Fruit fly (Drosophila melanogaster): ENCODE data around the gene ort.

Gene ort

dm6 chr3R:19641498-19642065 is 18.0 kb upstream of the ort start (continued):
- TF ChIP-seq CG1233 (GFP tag; optimal IDR thresholded peaks at IDR 0.05) (peak; percentile 88), CG17568 (GFP tag; optimal IDR thresholded peaks at IDR 0.05) (peak; percentile 83), gcm2 (GFP tag; optimal IDR thresholded peaks at IDR 0.05) (no peak), CG14710 (tag; optimal IDR thresholded peaks at IDR 0.05) (peak; percentile 79), B-H1 (GFP tag; IDR thresholded peaks at IDR 0.05) (peak; percentile 78), dmrt99B (tag; optimal IDR thresholded peaks at IDR 0.05) (peak; percentile 92), corto (GFP tag; optimal IDR thresholded peaks at IDR 0.05) (peak; percentile 47), zfh2 (GFP tag; optimal IDR thresholded peaks at IDR 0.05) (peak; percentile 40), CG8290 (GFP tag; optimal IDR thresholded peaks at IDR 0.05) (no peak), CG8290 (tag; optimal IDR thresholded peaks at IDR 0.05) (peak; percentile 24 to 51), CG7556 (GFP tag; optimal IDR thresholded peaks at IDR 0.05) (peak; percentile 82), HLHmδ (GFP tag; optimal IDR thresholded peaks at IDR 0.05) (no peak), CG12155 (GFP tag; optimal IDR thresholded peaks at IDR 0.05) (peak; percentile 61), tap (tag; optimal IDR thresholded peaks at IDR 0.05) (peak; percentile 95), ssp (GFP tag; IDR thresholded peaks at IDR 0.05) (peak; percentile 65), so (GFP tag; IDR thresholded peaks at IDR 0.05) (peak; percentile 82), CG2116 (GFP tag; optimal IDR thresholded peaks at IDR 0.05) (peak; percentile 33), p53 (GFP tag; optimal IDR thresholded peaks at IDR 0.05) (no peak), YL-1 (GFP tag; optimal IDR thresholded peaks at IDR 0.05) (no peak), CG4360 (GFP tag; IDR thresholded peaks at IDR 0.05) (peak; percentile 60), Abd-B (GFP tag; optimal IDR thresholded peaks at IDR 0.05) (no peak), CG7745 (tag; optimal IDR thresholded peaks at IDR 0.05) (no peak), chif (GFP tag; optimal IDR thresholded peaks at IDR 0.05) (peak; percentile 2 to 52), CG8359 (GFP tag; optimal IDR thresholded peaks at IDR 0.05; ENCODE audit: borderline replicate concordance) (peak; percentile 50), Taf1 (GFP tag; IDR thresholded peaks at IDR 0.05) (peak; percentile 83), Ets65A (GFP tag) (peak; percentile 76), unc-4 (GFP tag; IDR thresholded peaks at IDR 0.05; ENCODE audit: partially characterized antibody) (no peak), en (GFP tag; optimal IDR thresholded peaks at IDR 0.05) (no peak), CG3838 (GFP tag; optimal IDR thresholded peaks at IDR 0.05) (no peak), tin (GFP tag; optimal IDR thresholded peaks at IDR 0.05) (peak; percentile 75), CG17328 (GFP tag; IDR thresholded peaks at IDR 0.05) (peak; percentile 89), CG33557 (GFP tag; optimal IDR thresholded peaks at IDR 0.05) (peak; percentile 72), Awh (GFP tag; IDR thresholded peaks at IDR 0.05) (peak; percentile 92), CG6765 (GFP tag; optimal IDR thresholded peaks at IDR 0.05) (peak; percentile 85), CG8765 (GFP tag; IDR thresholded peaks at IDR 0.05) (peak; percentile 57; the same call in 1 of the 2 replicates), Doc3 (GFP tag; IDR thresholded peaks at IDR 0.05; ENCODE audit: partially characterized antibody) (no peak), prd (optimal IDR thresholded peaks at IDR 0.05) (no peak), prd (GFP tag; IDR thresholded peaks at IDR 0.05) (peak; percentile 85), insv (GFP tag; optimal IDR thresholded peaks at IDR 0.05) (peak in 1 of 2 experiments; percentile 2), CG16815 (GFP tag; optimal IDR thresholded peaks at IDR 0.05) (peak; percentile 56), croc (GFP tag; conservative IDR thresholded peaks at IDR 0.05) (peak; percentile 32; the same call in 1 of the 3 replicates), CG14014 (GFP tag; IDR thresholded peaks at IDR 0.05) (peak; percentile 94), Ssrp (tag; optimal IDR thresholded peaks at IDR 0.05) (peak; percentile 83), lbe (GFP tag; optimal IDR thresholded peaks at IDR 0.05) (peak; percentile 82), CG1832 (GFP tag; optimal IDR thresholded peaks at IDR 0.05) (no peak), CHES-1-like (GFP tag; optimal IDR thresholded peaks at IDR 0.05) (no peak), E2f2 (GFP tag; IDR thresholded peaks at IDR 0.05) (peak; percentile 65; the same call in 1 of the 2 replicates), sr (GFP tag; IDR thresholded peaks at IDR 0.05) (peak; percentile 57; the same call in 2 of the 3 replicates), abd-A (tag; optimal IDR thresholded peaks at IDR 0.05) (no peak)
